Worm (Caenorhabditis elegans) whole organism, L4 larva: ENCODE results near the gene fbxa-43.

ENCODE experiments used
- dmd-8 ChIP-seq: fragments of 200-800 bp; sonication (Bioruptor generic); IDR thresholded peaks from 2 replicates; pipeline ENCODE4 v1.3.6; 2022; ENCODE audit warnings: missing genetic modification characterization, missing compliant biosample characterization
- unc-39 ChIP-seq: sonication (generic microtip); optimal IDR thresholded peaks from 2 replicates; lab custom pipeline; 2017; ENCODE audit warnings: missing biosample characterization, missing genetic modification characterization

- TF ChIP-seq unc-39 (no peak), dmd-8 (GFP tag; lab: Robert Waterston, UW) (no peak)
These were observed 18.1 kb upstream of the fbxa-43 start, which contains the start of gene Y54F10BM.21 for ce11 chrIII:2276842-2277241.
